Worm (Caenorhabditis elegans) whole organism, L2 larva: ENCODE measurements around the gene meg-2.
"Not testable (repeated sequence)": the region's sequence is repeated elsewhere in the genome, so short reads cannot be mapped to it uniquely, and the experiment has no call there.

Experiments used
- R02D3.7 ChIP-seq: fragments of 150-350 bp; optimal IDR thresholded peaks from 2 replicates; lab custom pipeline; 2014; ENCODE audit warnings: missing biosample characterization, missing genetic modification characterization
- ZK546.5 ChIP-seq: sonication (generic microtip); optimal IDR thresholded peaks from 2 replicates; lab custom pipeline; 2017; ENCODE audit warnings: missing biosample characterization, missing genetic modification characterization
- aly-2 ChIP-seq: fragments of 150-350 bp; optimal IDR thresholded peaks from 2 replicates; lab custom pipeline; 2014; ENCODE audit warnings: missing biosample characterization, missing genetic modification characterization
- ceh-82 ChIP-seq: fragments of 150-350 bp; optimal IDR thresholded peaks from 2 replicates; lab custom pipeline; 2014; ENCODE audit warnings: missing biosample characterization, missing genetic modification characterization
- egl-27 ChIP-seq: sonication (generic microtip); optimal IDR thresholded peaks from 3 replicates; lab custom pipeline; 2017; ENCODE audit warnings: missing biosample characterization, missing genetic modification reagents, missing genetic modification characterization
- fos-1 ChIP-seq: fragments of 150-350 bp; optimal IDR thresholded peaks from 2 replicates; lab custom pipeline; 2014; ENCODE audit warnings: missing biosample characterization, missing genetic modification characterization
- nhr-11 ChIP-seq: fragments of 150-350 bp; optimal IDR thresholded peaks from 2 replicates; lab custom pipeline; 2014; ENCODE audit warnings: missing biosample characterization, missing genetic modification characterization
- nhr-12 ChIP-seq: fragments of 150-350 bp; optimal IDR thresholded peaks from 2 replicates; lab custom pipeline; 2014; ENCODE audit warnings: missing biosample characterization, missing genetic modification characterization
- nhr-237 ChIP-seq: fragments of 150-350 bp; optimal IDR thresholded peaks from 2 replicates; lab custom pipeline; 2014; ENCODE audit warnings: missing biosample characterization, missing genetic modification characterization
- nhr-77 ChIP-seq: fragments of 150-350 bp; optimal IDR thresholded peaks from 2 replicates; lab custom pipeline; 2014; ENCODE audit warnings: missing biosample characterization, missing genetic modification characterization
- snpc-4 ChIP-seq: fragments of 150-350 bp; optimal IDR thresholded peaks from 2 replicates; lab custom pipeline; 2014; ENCODE audit warnings: missing biosample characterization, missing genetic modification characterization
- zag-1 ChIP-seq: fragments of 150-350 bp; optimal IDR thresholded peaks from 2 replicates; lab custom pipeline; 2014; ENCODE audit warnings: missing biosample characterization, missing genetic modification characterization

- not testable (repeated sequence) for TF ChIP-seq snpc-4, ceh-82, fos-1, aly-2, nhr-12, nhr-237, ZK546.5, nhr-11, egl-27, nhr-77, R02D3.7, zag-1 (tag; lab: Kevin White, UChicago)
Observed at ce11 chrX:13973086-13973485, 47.2 kb upstream of the meg-2 start.
